Worm (Caenorhabditis elegans) whole organism, late embryonic: ENCODE results near the gene col-41.

Source experiments
- ceh-34 ChIP-seq: sonication (generic microtip); optimal IDR thresholded peaks from 2 replicates; lab custom pipeline; 2016; ENCODE audit warnings: mild to moderate bottlenecking, missing genetic modification characterization, missing compliant biosample characterization
- hlh-8 ChIP-seq: sonication (generic microtip); optimal IDR thresholded peaks from 2 replicates; lab custom pipeline; 2016; ENCODE audit warnings: missing genotype, missing genetic modification characterization, missing compliant biosample characterization
- pqm-1 ChIP-seq: sonication (generic microtip); optimal IDR thresholded peaks from 2 replicates; lab custom pipeline; 2016; ENCODE audit warnings: missing genetic modification characterization, missing compliant biosample characterization
- tbx-2 ChIP-seq: sonication (generic microtip); optimal IDR thresholded peaks from 2 replicates; lab custom pipeline; 2016; ENCODE audit warnings: missing genetic modification characterization, missing compliant biosample characterization
- unc-86 ChIP-seq: sonication (generic microtip); optimal IDR thresholded peaks from 2 replicates; lab custom pipeline; 2016; ENCODE audit warnings: missing genetic modification characterization, missing compliant biosample characterization

DNA sequence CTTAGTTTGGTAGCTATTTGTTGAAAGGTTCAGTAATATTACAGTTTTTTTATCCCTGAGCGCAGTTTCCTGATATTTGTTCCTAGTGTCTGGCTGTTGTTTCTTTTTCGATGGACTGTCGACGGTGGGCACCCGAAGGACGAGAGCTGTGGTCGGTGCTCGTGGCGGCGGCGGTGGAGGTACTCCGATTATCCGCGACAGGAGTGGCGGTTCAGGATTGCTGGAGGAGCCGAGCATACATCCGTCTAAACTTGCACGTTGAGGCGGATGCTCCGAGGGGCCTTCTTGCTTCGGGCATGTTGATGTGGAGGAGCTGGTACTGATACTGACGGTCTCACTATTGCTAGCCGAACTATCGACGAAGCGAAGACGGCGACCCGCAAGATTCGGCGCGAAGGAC is 48.9 kb downstream of the col-41 start:
- TF ChIP-seq pqm-1 (tag; lab: Kevin White, UChicago) (no peak), ceh-34 (no peak), tbx-2 (no peak), unc-86 (tag; lab: Kevin White, UChicago) (no peak), hlh-8 (no peak)
